Fruit fly (Drosophila melanogaster): ENCODE measurements around the gene CG42810.

DNA sequence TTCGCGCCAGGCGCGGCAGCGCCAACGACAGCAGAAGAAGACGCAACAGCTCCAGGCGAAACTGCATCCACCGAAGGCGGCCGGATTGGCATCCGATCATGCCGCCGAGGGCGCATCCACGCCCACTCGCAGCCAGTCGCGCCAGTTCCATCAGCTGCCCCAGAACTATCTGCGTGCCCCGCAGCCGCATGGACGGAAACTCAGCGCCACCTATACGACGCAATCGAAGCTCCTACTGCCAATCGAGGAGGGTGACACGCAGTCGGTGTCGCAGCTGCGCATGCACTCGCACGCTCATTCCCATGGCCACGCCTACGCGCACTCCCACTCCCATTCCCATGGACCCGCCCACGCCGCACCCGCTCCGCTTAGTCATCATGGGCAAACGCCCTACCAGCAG, 15.8 kb downstream of the CG42810 start:
- TF ChIP-seq CG8478 (optimal IDR thresholded peaks at IDR 0.05): no peak
- peak in 1 of 2 experiments; percentile 26 for TF ChIP-seq CTCF (optimal IDR thresholded peaks at IDR 0.05)

Data from S2 (cell line).